Worm (Caenorhabditis elegans): ENCODE data around the gene rpb-12.

DNA sequence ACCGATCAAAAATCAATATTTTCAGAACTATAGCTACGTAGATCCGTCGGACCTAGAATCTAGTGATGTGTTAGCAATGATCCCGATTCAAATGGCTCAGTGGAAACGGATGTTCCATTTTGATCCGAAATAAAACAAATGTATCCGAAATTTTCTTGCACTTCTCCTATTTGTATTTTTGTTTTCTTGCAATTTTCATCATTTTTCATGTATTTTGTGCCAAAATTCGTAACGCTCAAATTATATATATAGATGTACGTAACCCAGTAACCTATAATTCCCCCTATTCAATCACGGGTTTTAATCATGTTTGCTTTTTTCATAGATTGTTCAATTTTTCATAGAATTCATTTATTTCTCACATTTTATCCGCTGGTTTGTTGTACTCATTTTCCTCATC, 47.7 kb downstream of the rpb-12 start, which contains the start of gene gldi-10:
- TF ChIP-seq aly-2 (tag; optimal IDR thresholded peaks at IDR 0.05) (no peak), tbx-2 (tag; optimal IDR thresholded peaks at IDR 0.05) (no peak), ztf-11 (tag; optimal IDR thresholded peaks at IDR 0.05) (no peak), nhr-237 (tag; optimal IDR thresholded peaks at IDR 0.05) (no peak), ama-1 (optimal IDR thresholded peaks at IDR 0.05) (no peak), pqm-1 (tag; optimal IDR thresholded peaks at IDR 0.05) (no peak), R02D3.7 (tag; optimal IDR thresholded peaks at IDR 0.05) (no peak), elt-2 (tag; optimal IDR thresholded peaks at IDR 0.05) (no peak), elt-3 (tag; optimal IDR thresholded peaks at IDR 0.05) (no peak), nhr-76 (tag; optimal IDR thresholded peaks at IDR 0.05) (no peak), egl-27 (tag; optimal IDR thresholded peaks at IDR 0.05) (no peak), nhr-77 (tag; optimal IDR thresholded peaks at IDR 0.05) (no peak)
